Worm (Caenorhabditis elegans) whole organism, midembryonic: ENCODE measurements around the gene T01H3.5.

Experiments
- cog-1 ChIP-seq: sonication (generic microtip); optimal IDR thresholded peaks from 2 replicates; lab custom pipeline; 2016; ENCODE audit warnings: missing genetic modification characterization, missing compliant biosample characterization
- ref-1 ChIP-seq: fragments of 200-800 bp; sonication (Bioruptor generic); conservative IDR thresholded peaks from 2 replicates; pipeline ENCODE4 v1.3.6; 2022; ENCODE audit warnings: missing genetic modification reagents, missing genetic modification characterization, missing compliant biosample characterization

DNA sequence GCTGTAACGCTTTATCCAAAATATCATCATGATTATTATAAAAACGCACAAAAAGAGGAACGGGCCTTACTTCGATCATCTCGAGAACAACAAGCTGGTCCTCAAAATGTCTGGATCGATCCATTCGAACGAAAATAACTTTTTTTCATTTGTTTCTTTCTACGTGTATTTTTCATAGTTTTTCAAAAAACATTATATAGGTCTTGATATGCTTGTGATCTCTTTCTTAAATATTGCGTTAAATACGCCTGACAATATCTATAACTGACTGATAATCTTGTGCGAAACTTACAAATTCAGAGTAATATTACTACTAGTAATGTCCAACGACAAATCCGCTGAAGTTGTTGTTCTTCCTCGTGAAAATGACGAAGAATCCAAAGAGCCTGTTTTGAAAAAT, 21.3 kb upstream of the T01H3.5 start, which contains the start of gene sds-22:
- no peak for TF ChIP-seq ref-1 (GFP tag; lab: Robert Waterston, UW)
- no peak for TF ChIP-seq cog-1 (tag; lab: Kevin White, UChicago)
